Fruit fly (Drosophila melanogaster): ENCODE results near the gene Doc3.

Gene Doc3

DNA sequence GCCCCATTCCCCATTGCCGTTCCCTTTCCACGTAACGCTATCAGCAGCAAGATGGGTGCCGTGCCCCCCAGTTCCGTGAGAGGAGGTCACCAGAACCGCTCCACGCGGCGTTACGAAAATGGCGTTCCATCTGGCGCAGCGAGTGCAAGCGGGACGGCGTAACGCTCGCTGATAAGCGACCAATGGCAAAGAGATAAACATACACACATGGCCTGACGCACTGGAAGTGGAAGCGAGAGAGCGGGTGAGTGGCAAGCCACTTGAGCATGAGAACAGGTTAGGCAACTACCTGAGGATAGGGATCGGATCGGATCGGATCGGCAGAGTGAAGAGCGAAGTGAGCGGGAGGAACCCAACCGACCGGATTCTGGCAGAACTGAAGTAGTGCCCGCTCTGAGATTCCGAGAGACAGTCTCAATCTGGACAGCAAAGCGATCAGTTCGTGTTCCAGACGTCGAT is at the start of gene Doc3 (continued):
- TF ChIP-seq pfk (GFP tag; optimal IDR thresholded peaks at IDR 0.05) (peak; percentile 27), bab2 (GFP tag; optimal IDR thresholded peaks at IDR 0.05) (no peak), Scr (GFP tag; IDR thresholded peaks at IDR 0.05; ENCODE audit: partially characterized antibody) (peak; percentile 35; the same call in 1 of the 2 replicates), CG13624 (GFP tag; optimal IDR thresholded peaks at IDR 0.05) (no peak), CG9437 (GFP tag; optimal IDR thresholded peaks at IDR 0.05) (peak; percentile 27), fu2 (GFP tag; optimal IDR thresholded peaks at IDR 0.05) (no peak), sd (tag; optimal IDR thresholded peaks at IDR 0.05) (peak; percentile 70), kni (GFP tag; optimal IDR thresholded peaks at IDR 0.05) (peak; percentile 83), sr (GFP tag; IDR thresholded peaks at IDR 0.05) (peak; percentile 65; the same call in 1 of the 3 replicates), sug (tag; optimal IDR thresholded peaks at IDR 0.05) (peak; percentile 96), Pdp1 (GFP tag; optimal IDR thresholded peaks at IDR 0.05) (peak in 1 of 2 experiments; percentile 74), chm (GFP tag; IDR thresholded peaks at IDR 0.05) (no peak), dati (GFP tag; IDR thresholded peaks at IDR 0.05) (no peak), Mrtf (GFP tag; IDR thresholded peaks at IDR 0.05) (no peak), CG3726 (GFP tag; IDR thresholded peaks at IDR 0.05) (no peak), Deaf1 (tag; optimal IDR thresholded peaks at IDR 0.05) (peak; percentile 53), CG7839 (tag; optimal IDR thresholded peaks at IDR 0.05) (no peak), hb (GFP tag; IDR thresholded peaks at IDR 0.05; ENCODE audit: partially characterized antibody) (no peak)

DNA sequence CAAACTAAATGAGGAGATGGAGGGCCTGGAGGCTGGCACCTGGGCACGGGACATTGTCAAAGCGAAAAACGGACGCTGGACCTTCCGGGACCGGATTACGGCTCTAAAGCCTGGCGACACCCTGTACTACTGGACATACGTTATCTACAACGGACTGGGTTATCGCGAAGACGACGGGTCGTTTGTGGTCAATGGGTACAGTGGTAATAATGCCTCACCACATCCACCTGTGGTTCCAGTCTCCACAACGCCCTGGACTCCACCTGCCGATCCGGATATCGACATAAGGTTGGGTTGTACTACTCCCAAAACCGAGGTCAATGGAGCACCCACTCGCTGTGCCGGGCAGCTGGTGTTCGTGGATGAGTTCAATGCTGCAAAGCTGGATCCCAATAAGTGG is 49.8 kb upstream of the Doc3 start:
- TF ChIP-seq kni (GFP tag; optimal IDR thresholded peaks at IDR 0.05): no peak
- TF ChIP-seq ci (GFP tag; IDR thresholded peaks at IDR 0.05): no peak
- no peak for TF ChIP-seq CG14014 (GFP tag; IDR thresholded peaks at IDR 0.05)
- TF ChIP-seq sd (tag; optimal IDR thresholded peaks at IDR 0.05): no peak
- TF ChIP-seq Xbp1 (GFP tag; optimal IDR thresholded peaks at IDR 0.05): no peak
- no peak for TF ChIP-seq hbn (GFP tag; IDR thresholded peaks at IDR 0.05; ENCODE audit: partially characterized antibody)

DNA sequence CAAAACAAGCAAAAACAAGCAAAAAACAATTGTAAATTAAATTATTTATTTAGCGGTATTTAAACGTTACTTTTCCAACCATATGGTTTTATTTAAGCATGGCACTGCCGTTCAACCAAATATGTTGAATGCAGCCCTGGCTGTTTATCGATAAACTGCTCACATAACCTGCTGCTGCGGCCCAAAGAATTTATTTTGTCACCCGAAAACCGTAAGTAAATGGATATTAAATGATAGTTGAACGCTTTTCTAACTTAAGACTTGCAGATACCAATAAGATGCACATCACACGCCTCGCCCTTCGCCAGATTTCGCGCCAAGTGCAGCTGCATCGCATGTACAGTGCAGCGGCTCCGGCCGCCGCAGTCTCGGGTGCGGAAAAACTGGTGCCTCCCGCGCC is 48.3 kb upstream of the Doc3 start, which contains the start of gene mRpL12:
Gene mRpL12 (plus strand): TSS at position 123 of the 400 bp plus-strand sequence.
- peak; percentile 26; the same call in 1 of the 3 replicates for TF ChIP-seq CG6791 (GFP tag; IDR thresholded peaks at IDR 0.05; ENCODE audit: partially characterized antibody)
- TF ChIP-seq Jarid2 (GFP tag; optimal IDR thresholded peaks at IDR 0.05): no peak
- TF ChIP-seq Asciz (GFP tag; optimal IDR thresholded peaks at IDR 0.05): no peak
- peak; percentile 31; the same call in 1 of the 2 replicates for TF ChIP-seq Scr (GFP tag; IDR thresholded peaks at IDR 0.05; ENCODE audit: partially characterized antibody)
- TF ChIP-seq trem (tag; optimal IDR thresholded peaks at IDR 0.05): peak; percentile 83
- TF ChIP-seq HmgZ (tag; optimal IDR thresholded peaks at IDR 0.05): peak; percentile 34
- TF ChIP-seq stwl (tag; optimal IDR thresholded peaks at IDR 0.05): peak; percentile 80
- TF ChIP-seq CG3065 (GFP tag; optimal IDR thresholded peaks at IDR 0.05): no peak
- TF ChIP-seq CG34224 (GFP tag; IDR thresholded peaks at IDR 0.05; ENCODE audit: partially characterized antibody): peak; percentile 50; the same call in 1 of the 3 replicates
- peak; percentile 54 for TF ChIP-seq Sry-δ (GFP tag; optimal IDR thresholded peaks at IDR 0.05)
- 0 out of 2 replicates have a peak, but pooled peaks have one; percentile 20 for TF ChIP-seq unc-4 (GFP tag; IDR thresholded peaks at IDR 0.05; ENCODE audit: partially characterized antibody)
- no peak for TF ChIP-seq Sin3A (optimal IDR thresholded peaks at IDR 0.05)
- TF ChIP-seq CG15696 (tag; optimal IDR thresholded peaks at IDR 0.05): no peak
- TF ChIP-seq CG4617 (GFP tag; optimal IDR thresholded peaks at IDR 0.05; ENCODE audit: borderline replicate concordance): peak; percentile 42
- 0 out of 2 replicates have a peak, but pooled peaks have one; percentile 25 for TF ChIP-seq slbo (GFP tag; IDR thresholded peaks at IDR 0.05)
- TF ChIP-seq CG7357 (GFP tag; IDR thresholded peaks at IDR 0.05): no peak
- peak; percentile 22; the same call in 1 of the 3 replicates for TF ChIP-seq Opbp (GFP tag; IDR thresholded peaks at IDR 0.05; ENCODE audit: partially characterized antibody)
- TF ChIP-seq phol (tag; optimal IDR thresholded peaks at IDR 0.05): peak; percentile 25
- no peak for TF ChIP-seq NFAT (GFP tag; IDR thresholded peaks at IDR 0.05)
- TF ChIP-seq row (GFP tag; IDR thresholded peaks at IDR 0.05): peak; percentile 38; the same call in 1 of the 3 replicates
- TF ChIP-seq CG12942 (GFP tag; optimal IDR thresholded peaks at IDR 0.05): no peak
- no peak for TF ChIP-seq CG17359 (tag; optimal IDR thresholded peaks at IDR 0.05)
- peak; percentile 73 for TF ChIP-seq CG15601 (tag; optimal IDR thresholded peaks at IDR 0.05)
- no peak for TF ChIP-seq dati (GFP tag; IDR thresholded peaks at IDR 0.05)
- TF ChIP-seq Myb (GFP tag; optimal IDR thresholded peaks at IDR 0.05): peak; percentile 91
- no peak for TF ChIP-seq D19A (tag; optimal IDR thresholded peaks at IDR 0.05)
- TF ChIP-seq Bdp1 (GFP tag; optimal IDR thresholded peaks at IDR 0.05): no peak

Data from whole organism, embryonic.